Fruit fly (Drosophila melanogaster) whole organism, embryonic: ENCODE data around the gene Tfb4.
A peak's percentile ranks its signal among the peaks of the same experiment; 100 is the strongest.

ENCODE experiments used
- Atf3 ChIP-seq: fragments of 200-800 bp; sonication (Bioruptor generic); optimal IDR thresholded peaks from 3 replicates; lab custom pipeline; 2016; ENCODE audit warnings: missing biosample characterization, missing genetic modification characterization
- B-H1 ChIP-seq: fragments of 200-800 bp; sonication (Bioruptor generic); IDR thresholded peaks from 3 replicates; pipeline ENCODE4 v1.3.6; 2022; ENCODE audit warnings: missing biosample characterization, missing genetic modification characterization
- CG12219 ChIP-seq: fragments of 200-800 bp; sonication (Bioruptor generic); optimal IDR thresholded peaks from 3 replicates; lab custom pipeline; 2018; ENCODE audit warnings: missing biosample characterization, mild to moderate bottlenecking, missing genetic modification characterization
- CG15479 ChIP-seq: fragments of 200-800 bp; sonication (Bioruptor generic); optimal IDR thresholded peaks from 3 replicates; lab custom pipeline; 2019; ENCODE audit warnings: missing biosample characterization, mild to moderate bottlenecking, missing genetic modification characterization, moderate library complexity
- CG15601 ChIP-seq: fragments of 200-800 bp; sonication (Bioruptor generic); optimal IDR thresholded peaks from 3 replicates; lab custom pipeline; 2019; ENCODE audit warnings: missing biosample characterization, mild to moderate bottlenecking, missing genetic modification characterization, moderate library complexity
- CG1602 ChIP-seq: fragments of 200-800 bp; sonication (Bioruptor generic); optimal IDR thresholded peaks from 3 replicates; lab custom pipeline; 2016; ENCODE audit warnings: missing biosample characterization, missing genetic modification characterization
- CG1603 ChIP-seq: fragments of 200-800 bp; sonication (Bioruptor generic); optimal IDR thresholded peaks from 2 replicates; lab custom pipeline; 2019; ENCODE audit warnings: missing biosample characterization, mild to moderate bottlenecking, missing genetic modification characterization, moderate library complexity
- CG16815 ChIP-seq: fragments of 200-800 bp; sonication (Bioruptor generic); optimal IDR thresholded peaks from 3 replicates; lab custom pipeline; 2017; ENCODE audit warnings: missing biosample characterization, mild to moderate bottlenecking, missing genetic modification characterization
- CG16863 ChIP-seq: fragments of 200-800 bp; sonication (Bioruptor generic); optimal IDR thresholded peaks from 3 replicates; lab custom pipeline; 2016; ENCODE audit warnings: missing biosample characterization, missing genetic modification characterization
- CG2120 ChIP-seq: fragments of 200-800 bp; sonication (Bioruptor generic); optimal IDR thresholded peaks from 3 replicates; lab custom pipeline; 2016; ENCODE audit warnings: missing biosample characterization, missing genetic modification characterization
- CG32532 ChIP-seq: fragments of 200-800 bp; sonication (Bioruptor generic); IDR thresholded peaks from 2 replicates; pipeline ENCODE4 v1.3.6; 2022; ENCODE audit warnings: missing biosample characterization, missing genetic modification characterization
- CG34376 ChIP-seq: fragments of 200-800 bp; sonication (Bioruptor generic); optimal IDR thresholded peaks from 2 replicates; lab custom pipeline; 2018; ENCODE audit warnings: missing biosample characterization, mild to moderate bottlenecking, missing genetic modification characterization
- CG5180 ChIP-seq: fragments of 200-800 bp; sonication (Bioruptor generic); optimal IDR thresholded peaks from 3 replicates; lab custom pipeline; 2017; ENCODE audit warnings: missing biosample characterization, missing genetic modification characterization, mild to moderate bottlenecking, moderate library complexity, missing genetic modification reagents
- CG8924 ChIP-seq: fragments of 200-800 bp; optimal IDR thresholded peaks from 3 replicates; lab custom pipeline; 2019; ENCODE audit warnings: missing biosample characterization, mild to moderate bottlenecking, missing genetic modification characterization, moderate library complexity
- CG9609 ChIP-seq: fragments of 200-800 bp; sonication (Bioruptor generic); optimal IDR thresholded peaks from 3 replicates; lab custom pipeline; 2016; ENCODE audit warnings: missing biosample characterization, missing genetic modification characterization
- Camta ChIP-seq: fragments of 200-800 bp; sonication (Bioruptor generic); optimal IDR thresholded peaks from 2 replicates; lab custom pipeline; 2016; ENCODE audit warnings: missing biosample characterization, missing genetic modification characterization
- D19A ChIP-seq: fragments of 200-800 bp; optimal IDR thresholded peaks from 3 replicates; lab custom pipeline; 2019; ENCODE audit warnings: missing biosample characterization, mild to moderate bottlenecking, missing genetic modification characterization, moderate library complexity
- Fer3 ChIP-seq: fragments of 200-800 bp; sonication (Bioruptor generic); optimal IDR thresholded peaks from 2 replicates; lab custom pipeline; 2018; ENCODE audit warnings: missing biosample characterization, mild to moderate bottlenecking, missing genetic modification characterization, moderate library complexity
- H15 ChIP-seq: fragments of 200-800 bp; sonication (Bioruptor generic); IDR thresholded peaks from 3 replicates; pipeline ENCODE4 v1.3.6; 2022; ENCODE audit warnings: missing biosample characterization, missing genetic modification characterization
- HLH4C ChIP-seq: fragments of 200-800 bp; sonication (Bioruptor generic); IDR thresholded peaks from 3 replicates; pipeline ENCODE4 v1.3.6; 2022; ENCODE audit warnings: missing biosample characterization, missing genetic modification characterization; ENCODE audit not compliant: partially characterized antibody
- HmgZ ChIP-seq: fragments of 200-800 bp; sonication (Bioruptor generic); optimal IDR thresholded peaks from 2 replicates; lab custom pipeline; 2018; ENCODE audit warnings: missing biosample characterization, mild to moderate bottlenecking, missing genetic modification characterization
- MTF-1 ChIP-seq: fragments of 200-800 bp; sonication (Bioruptor generic); optimal IDR thresholded peaks from 2 replicates; lab custom pipeline; 2018; ENCODE audit warnings: missing biosample characterization, mild to moderate bottlenecking, missing genetic modification characterization, borderline replicate concordance
- Myb ChIP-seq: fragments of 200-800 bp; sonication (Bioruptor generic); optimal IDR thresholded peaks from 2 replicates; lab custom pipeline; 2016; ENCODE audit warnings: missing biosample characterization, missing genetic modification characterization
- NC2α ChIP-seq: fragments of 200-800 bp; sonication (Bioruptor generic); optimal IDR thresholded peaks from 2 replicates; lab custom pipeline; 2016; ENCODE audit warnings: missing biosample characterization, missing genetic modification characterization
- NK7.1 ChIP-seq: fragments of 200-800 bp; sonication (Bioruptor generic); optimal IDR thresholded peaks from 3 replicates; lab custom pipeline; 2016; ENCODE audit warnings: missing biosample characterization, missing genetic modification characterization
- PHDP ChIP-seq: fragments of 200-800 bp; sonication (Bioruptor generic); optimal IDR thresholded peaks from 3 replicates; lab custom pipeline; 2018; ENCODE audit warnings: missing biosample characterization, mild to moderate bottlenecking, missing genetic modification characterization, moderate library complexity
- Pdp1 ChIP-seq, 2 experiments: fragments of 200-800 bp; sonication (Bioruptor generic); optimal IDR thresholded peaks; 3 replicates each; lab custom pipeline; 2016; ENCODE audit warnings: missing biosample characterization in 2 of 2, missing genetic modification characterization in 2 of 2, mild to moderate bottlenecking in 1 of 2, moderate library complexity in 1 of 2
- Tbp ChIP-seq: fragments of >200 bp; optimal IDR thresholded peaks from 2 replicates; lab custom pipeline; 2018; ENCODE audit warnings: missing biosample characterization, missing genetic modification characterization
- ara ChIP-seq: fragments of 200-800 bp; sonication (Bioruptor generic); IDR thresholded peaks from 2 replicates; pipeline ENCODE4 v1.3.6; 2022; ENCODE audit warnings: missing biosample characterization, missing genetic modification characterization
- dan ChIP-seq: fragments of 200-800 bp; sonication (Bioruptor generic); IDR thresholded peaks from 2 replicates; pipeline ENCODE4 v1.3.6; 2022; ENCODE audit warnings: missing biosample characterization, missing genetic modification characterization
- dati ChIP-seq: fragments of 200-800 bp; sonication (Bioruptor generic); IDR thresholded peaks from 2 replicates; pipeline ENCODE4 v1.3.6; 2022; ENCODE audit warnings: missing biosample characterization, missing genetic modification characterization
- dpn ChIP-seq, 2 experiments: fragments of 200-800 bp; sonication (Bioruptor generic); optimal IDR thresholded peaks; 3 replicates each; lab custom pipeline; 2016; ENCODE audit warnings: missing biosample characterization in 2 of 2, missing genetic modification characterization in 2 of 2
- exex ChIP-seq: fragments of 200-800 bp; sonication (Bioruptor generic); optimal IDR thresholded peaks from 4 replicates; lab custom pipeline; 2018; ENCODE audit warnings: missing biosample characterization, mild to moderate bottlenecking, missing genetic modification characterization, moderate library complexity
- grau ChIP-seq: fragments of 200-800 bp; optimal IDR thresholded peaks from 3 replicates; lab custom pipeline; 2019; ENCODE audit warnings: missing biosample characterization, mild to moderate bottlenecking, missing genetic modification characterization, moderate library complexity
- grn ChIP-seq: fragments of 200-800 bp; sonication (Bioruptor generic); optimal IDR thresholded peaks from 3 replicates; lab custom pipeline; 2017; ENCODE audit warnings: missing biosample characterization, missing genetic modification characterization
- klu ChIP-seq: fragments of 200-800 bp; sonication (Bioruptor generic); IDR thresholded peaks from 2 replicates; pipeline ENCODE4 v1.3.6; 2022; ENCODE audit warnings: missing biosample characterization, missing genetic modification characterization
- kni ChIP-seq: fragments of 200-800 bp; sonication (Bioruptor generic); optimal IDR thresholded peaks from 3 replicates; lab custom pipeline; 2017; ENCODE audit warnings: mild to moderate bottlenecking, missing biosample characterization, missing genetic modification reagents, missing genetic modification characterization
- lbe ChIP-seq: fragments of 200-800 bp; sonication (Bioruptor generic); optimal IDR thresholded peaks from 2 replicates; lab custom pipeline; 2016; ENCODE audit warnings: missing biosample characterization, mild to moderate bottlenecking, missing genetic modification characterization
- mirr ChIP-seq: fragments of 200-800 bp; sonication (Bioruptor generic); optimal IDR thresholded peaks from 3 replicates; lab custom pipeline; 2018; ENCODE audit warnings: missing biosample characterization, mild to moderate bottlenecking, missing genetic modification characterization
- odd ChIP-seq: fragments of 200-800 bp; sonication (Bioruptor generic); optimal IDR thresholded peaks from 2 replicates; lab custom pipeline; 2017; ENCODE audit warnings: missing biosample characterization, mild to moderate bottlenecking, missing genetic modification characterization
- p53 ChIP-seq: fragments of 200-800 bp; sonication (Bioruptor generic); optimal IDR thresholded peaks from 2 replicates; lab custom pipeline; 2016; ENCODE audit warnings: missing biosample characterization, missing genetic modification characterization
- phol ChIP-seq: fragments of 200-800 bp; sonication (Bioruptor generic); optimal IDR thresholded peaks from 3 replicates; lab custom pipeline; 2018; ENCODE audit warnings: missing biosample characterization, mild to moderate bottlenecking, missing genetic modification characterization, moderate library complexity
- pros ChIP-seq: fragments of 200-800 bp; sonication (Bioruptor generic); optimal IDR thresholded peaks from 3 replicates; lab custom pipeline; 2019; ENCODE audit warnings: missing biosample characterization, mild to moderate bottlenecking, missing genetic modification characterization, moderate library complexity
- row ChIP-seq: fragments of 200-800 bp; sonication (Bioruptor generic); IDR thresholded peaks from 3 replicates; pipeline ENCODE4 v1.3.6; 2022; ENCODE audit warnings: missing biosample characterization, missing genetic modification characterization
- sens ChIP-seq: fragments of 200-800 bp; sonication (Bioruptor generic); peaks from one replicate; lab custom pipeline; 2016; ENCODE audit warnings: missing biosample characterization, missing genetic modification characterization
- slbo ChIP-seq: fragments of 200-800 bp; sonication (Bioruptor generic); IDR thresholded peaks from 2 replicates; pipeline ENCODE4 v1.3.6; 2022; ENCODE audit warnings: missing biosample characterization, missing genetic modification characterization
- so ChIP-seq: fragments of 200-800 bp; sonication (Bioruptor generic); IDR thresholded peaks from 3 replicates; pipeline ENCODE4 v1.3.6; 2022; ENCODE audit warnings: missing biosample characterization, missing genetic modification characterization
- stc ChIP-seq: fragments of 200-800 bp; sonication (Bioruptor generic); IDR thresholded peaks from 2 replicates; pipeline ENCODE4 v1.3.6; 2022; ENCODE audit warnings: missing biosample characterization, missing genetic modification characterization
- tll ChIP-seq, 2 experiments: fragments of 200-800 bp in 1 of 2; fragments of >200 bp in 1 of 2; sonication (Bioruptor generic) in 1 of 2; optimal IDR thresholded peaks; 2 replicates each; lab custom pipeline; 2017 to 2019; ENCODE audit warnings: missing biosample characterization in 2 of 2, missing genetic modification characterization in 2 of 2, mild to moderate bottlenecking in 1 of 2, moderate library complexity in 1 of 2
- z ChIP-seq: fragments of 200-800 bp; sonication (Bioruptor generic); IDR thresholded peaks from 3 replicates; pipeline ENCODE4 v1.3.6; 2022; ENCODE audit warnings: missing biosample characterization, missing genetic modification characterization

Tfb4 gene

DNA sequence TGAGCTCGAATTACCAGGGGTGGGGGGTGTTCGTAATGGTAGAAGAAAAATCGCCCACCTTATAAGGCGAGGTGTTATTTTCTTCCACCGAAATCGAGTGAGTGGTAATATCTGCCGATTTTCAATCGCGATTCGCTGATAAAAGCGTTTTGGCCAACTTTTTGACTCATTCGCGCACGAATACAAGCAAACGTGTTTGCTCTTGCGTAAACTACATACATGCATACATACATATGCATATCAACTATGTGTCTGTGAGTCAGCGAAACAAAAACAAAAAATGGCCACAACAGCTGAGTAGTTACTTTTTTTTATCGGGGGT lies 6.8 kb upstream of the Tfb4 start:
- TF ChIP-seq p53 (peak; percentile 21), sens (peak; percentile 60), pros (peak; percentile 60), dan (GFP tag; lab: Robert Waterston, UW) (no peak), CG16863 (no peak), z (peak; percentile 47; the same call in 1 of the 3 replicates), phol (tag; lab: Kevin White, UChicago) (peak; percentile 38), exex (peak; percentile 64), Myb (GFP tag; lab: Kevin White, UChicago) (no peak), Pdp1 (GFP tag; optimal IDR thresholded peaks at IDR 0.05; lab: Kevin White, UChicago) (peak in 1 of 2 experiments; percentile 92), slbo (GFP tag; lab: Robert Waterston, UW) (0 out of 2 replicates have a peak, but pooled peaks have one; percentile 8), so (GFP tag; lab: Robert Waterston, UW) (0 out of 3 replicates have a peak, but pooled peaks have one; percentile 20), grn (peak; percentile 80), mirr (GFP tag; lab: Kevin White, UChicago) (peak; percentile 33), CG34376 (GFP tag; lab: Kevin White, UChicago) (peak; percentile 20), B-H1 (GFP tag; lab: Robert Waterston, UW) (no peak), HmgZ (tag; lab: Kevin White, UChicago) (peak; percentile 20)

dm6 chr2L:1156592-1157249 lies 6.2 kb upstream of the Tfb4 start:
- TF ChIP-seq CG5180 (GFP tag; lab: Kevin White, UChicago), result no peak
- peak; percentile 41; the same call in 2 of the 3 replicates for TF ChIP-seq row (GFP tag; lab: Robert Waterston, UW)
- no peak; the same call in 1 of the 2 replicates for TF ChIP-seq CG32532 (GFP tag; lab: Robert Waterston, UW)
- no peak for TF ChIP-seq odd (GFP tag; lab: Kevin White, UChicago)
- TF ChIP-seq grau (tag; lab: Kevin White, UChicago), result no peak
- no peak for TF ChIP-seq CG16815
- TF ChIP-seq CG1603 (tag; lab: Kevin White, UChicago), result peak; percentile 25
- TF ChIP-seq kni (GFP tag; lab: Kevin White, UChicago), result no peak
- no peak for TF ChIP-seq CG2120 (GFP tag; lab: Kevin White, UChicago)
- no peak for TF ChIP-seq stc (GFP tag; lab: Robert Waterston, UW)
- no peak for TF ChIP-seq Camta (GFP tag; lab: Kevin White, UChicago)
- no peak for TF ChIP-seq HLH4C (GFP tag; lab: Robert Waterston, UW)
- TF ChIP-seq klu (GFP tag; lab: Robert Waterston, UW), result no peak
- peak; percentile 91 for TF ChIP-seq D19A
- TF ChIP-seq CG8924, result peak; percentile 14
- no peak for TF ChIP-seq Atf3 (GFP tag; lab: Kevin White, UChicago)
- TF ChIP-seq ara (GFP tag; lab: Robert Waterston, UW), result no peak
- no peak for TF ChIP-seq MTF-1 (GFP tag; lab: Kevin White, UChicago)
- TF ChIP-seq CG1602 (GFP tag; lab: Kevin White, UChicago), result no peak
- TF ChIP-seq CG9609 (GFP tag; lab: Kevin White, UChicago), result no peak
- no peak for TF ChIP-seq Fer3 (tag; lab: Kevin White, UChicago)
- TF ChIP-seq CG15601 (tag; lab: Kevin White, UChicago), result no peak
- TF ChIP-seq CG15479 (GFP tag; lab: Kevin White, UChicago), result peak; percentile 3
- no peak for TF ChIP-seq H15 (GFP tag; lab: Robert Waterston, UW)
- no peak for TF ChIP-seq CG12219 (GFP tag; lab: Kevin White, UChicago)
- peak; percentile 47 for TF ChIP-seq sens
- TF ChIP-seq tll (GFP tag; optimal IDR thresholded peaks at IDR 0.05; lab: Kevin White, UChicago), result no peak
- no peak for TF ChIP-seq NK7.1 (GFP tag; lab: Kevin White, UChicago)
- peak; percentile 20 for TF ChIP-seq PHDP (tag; lab: Kevin White, UChicago)
- no peak for TF ChIP-seq dati (GFP tag; lab: Robert Waterston, UW)
- no peak for TF ChIP-seq NC2α (GFP tag; lab: Kevin White, UChicago)
- no peak for TF ChIP-seq dpn (GFP tag; optimal IDR thresholded peaks at IDR 0.05; lab: Kevin White, UChicago)
- TF ChIP-seq Tbp (GFP tag; lab: Kevin White, UChicago), result no peak
- TF ChIP-seq lbe (GFP tag; lab: Kevin White, UChicago), result no peak
